Worm (Caenorhabditis elegans): ENCODE data around the gene pfut-1.

DNA sequence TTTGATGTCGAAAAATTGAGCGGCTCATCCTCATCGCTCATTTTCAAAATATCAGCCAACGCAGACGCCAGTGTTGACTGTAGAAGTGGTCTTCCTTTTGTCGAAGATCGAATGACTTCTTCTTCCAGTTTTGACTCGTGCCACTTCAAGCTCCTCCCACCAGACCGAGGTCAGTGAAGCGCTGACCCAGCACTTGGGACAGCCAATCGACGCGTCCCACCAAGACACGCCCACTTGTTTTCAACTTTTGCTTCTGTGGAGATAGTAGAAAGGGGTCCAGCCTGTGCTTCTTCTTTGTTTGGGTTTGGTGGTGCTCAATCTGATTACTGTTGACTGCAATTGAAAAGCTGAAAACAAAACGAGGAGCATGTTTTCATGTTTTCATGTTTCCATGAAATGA is 33.6 kb downstream of the pfut-1 start, which contains the start of gene fax-1:
- TF ChIP-seq T22C8.4 (GFP tag; IDR thresholded peaks at IDR 0.05) = no peak
- no peak for TF ChIP-seq klf-2 (GFP tag; conservative IDR thresholded peaks at IDR 0.05)
- TF ChIP-seq ztf-23 (GFP tag; IDR thresholded peaks at IDR 0.05) = no peak
- TF ChIP-seq flt-1 (GFP tag; IDR thresholded peaks at IDR 0.05) = no peak
- no peak for TF ChIP-seq ztf-29 (GFP tag; IDR thresholded peaks at IDR 0.05)
- no peak for TF ChIP-seq tab-1 (GFP tag; IDR thresholded peaks at IDR 0.05)
- no peak for TF ChIP-seq cog-1 (tag; optimal IDR thresholded peaks at IDR 0.05)
- no peak for TF ChIP-seq ref-1 (GFP tag; conservative IDR thresholded peaks at IDR 0.05)
- TF ChIP-seq med-1 (GFP tag; optimal IDR thresholded peaks at IDR 0.05; ENCODE audit: insufficient read depth) = no peak
